Worm (Caenorhabditis elegans) whole organism, mixed stage, embryonic: ENCODE measurements around the gene srbc-34.

ENCODE experiments used
- blmp-1 ChIP-seq: fragments of 150-350 bp; optimal IDR thresholded peaks from 2 replicates; lab custom pipeline; 2014; ENCODE audit warnings: missing biosample characterization, missing genetic modification characterization
- ces-1 ChIP-seq: fragments of 150-350 bp; optimal IDR thresholded peaks from 2 replicates; lab custom pipeline; 2014; ENCODE audit warnings: missing biosample characterization, missing genetic modification reagents, missing genetic modification characterization
- elt-1 ChIP-seq: sonication (generic microtip); optimal IDR thresholded peaks from 2 replicates; lab custom pipeline; 2017; ENCODE audit warnings: missing genetic modification characterization, mild to moderate bottlenecking, missing compliant biosample characterization, antibody characterized with exemption, moderate library complexity, borderline replicate concordance; ENCODE audit not compliant: insufficient read depth
- lsy-2 ChIP-seq: fragments of 150-350 bp; optimal IDR thresholded peaks from 2 replicates; lab custom pipeline; 2014; ENCODE audit warnings: missing biosample characterization, missing genetic modification characterization
- mep-1 ChIP-seq: fragments of 150-350 bp; optimal IDR thresholded peaks from 2 replicates; lab custom pipeline; 2017; ENCODE audit warnings: missing biosample characterization, missing genetic modification reagents, missing genetic modification characterization, inconsistent platforms
- nhr-12 ChIP-seq: fragments of 150-350 bp; optimal IDR thresholded peaks from 2 replicates; lab custom pipeline; 2014; ENCODE audit warnings: missing biosample characterization, missing genetic modification characterization
- nhr-237 ChIP-seq: fragments of 150-350 bp; optimal IDR thresholded peaks from 2 replicates; lab custom pipeline; 2014; ENCODE audit warnings: missing biosample characterization, missing genetic modification characterization
- snpc-4 ChIP-seq: fragments of 150-350 bp; optimal IDR thresholded peaks from 2 replicates; lab custom pipeline; 2014; ENCODE audit warnings: missing biosample characterization, missing genetic modification characterization
- sptf-1 ChIP-seq: sonication (generic microtip); optimal IDR thresholded peaks from 2 replicates; lab custom pipeline; 2017; ENCODE audit warnings: mild to moderate bottlenecking, missing genetic modification characterization, moderate library complexity, missing compliant biosample characterization
- unc-62 ChIP-seq: fragments of 150-350 bp; optimal IDR thresholded peaks from 2 replicates; lab custom pipeline; 2014; ENCODE audit warnings: missing biosample characterization, missing genetic modification reagents, missing genetic modification characterization
- ztf-11 ChIP-seq: fragments of 150-350 bp; optimal IDR thresholded peaks from 2 replicates; lab custom pipeline; 2014; ENCODE audit warnings: missing biosample characterization, missing genetic modification characterization

ce11 chrV:20201316-20201715 lies 4.8 kb upstream of the srbc-34 start, which contains the start of gene fbxa-114:
- TF ChIP-seq elt-1 (tag; lab: Kevin White, UChicago) (no peak), nhr-12 (tag; lab: Kevin White, UChicago) (no peak), sptf-1 (tag; lab: Kevin White, UChicago) (no peak), ces-1 (no peak), nhr-237 (tag; lab: Kevin White, UChicago) (no peak), unc-62 (GFP tag; lab: Kevin White, UChicago) (no peak), lsy-2 (tag; lab: Kevin White, UChicago) (peak; percentile 6), blmp-1 (tag; lab: Kevin White, UChicago) (no peak), ztf-11 (tag; lab: Kevin White, UChicago) (no peak), snpc-4 (tag; lab: Kevin White, UChicago) (no peak), mep-1 (tag; lab: Kevin White, UChicago) (no peak)
